Worm (Caenorhabditis elegans) whole organism, young adult: Measurements from ENCODE around the gene ZK792.12.

ENCODE experiments used
- attf-6 ChIP-seq: fragments of 200-800 bp; sonication (Bioruptor generic); IDR thresholded peaks from 2 replicates; pipeline ENCODE4 v1.3.6; 2022; ENCODE audit warnings: missing genetic modification reagents, missing genetic modification characterization, missing compliant biosample characterization
- ceh-58 ChIP-seq: fragments of 200-800 bp; sonication (Bioruptor generic); IDR thresholded peaks from 2 replicates; pipeline ENCODE4 v1.3.6; 2022; ENCODE audit warnings: missing genetic modification characterization, missing compliant biosample characterization
- chd-7 ChIP-seq: sonication (generic microtip); optimal IDR thresholded peaks from 2 replicates; lab custom pipeline; 2016; ENCODE audit warnings: mild to moderate bottlenecking, missing genetic modification characterization, moderate library complexity, missing compliant biosample characterization
- egrh-3 ChIP-seq: fragments of 200-800 bp; sonication (Bioruptor generic); IDR thresholded peaks from 2 replicates; pipeline ENCODE4 v1.3.6; 2022; ENCODE audit warnings: missing genetic modification reagents, missing genetic modification characterization, missing compliant biosample characterization
- lin-35 ChIP-seq, 3 experiments: fragments of 150-350 bp in 2 of 3; sonication (generic microtip) in 1 of 3; optimal IDR thresholded peaks; 2 replicates each; lab custom pipeline; 2014 to 2018; ENCODE audit warnings: missing biosample characterization in 3 of 3, missing genetic modification characterization in 3 of 3, missing genetic modification reagents in 3 of 3
- snpc-4 ChIP-seq, 5 experiments: fragments of 150-350 bp in 1 of 5; sonication (generic microtip) in 4 of 5; optimal IDR thresholded peaks; 2 replicates each; lab custom pipeline; 2014 to 2018; ENCODE audit warnings: missing genetic modification characterization in 5 of 5, missing biosample characterization in 3 of 5, antibody characterized with exemption in 2 of 5, mild to moderate bottlenecking in 2 of 5, missing compliant biosample characterization in 2 of 5, missing genotype in 2 of 5, moderate library complexity in 2 of 5, missing genetic modification reagents in 1 of 5
- unc-130 ChIP-seq: sonication (generic microtip); optimal IDR thresholded peaks from 2 replicates; lab custom pipeline; 2016; ENCODE audit warnings: missing genetic modification reagents, missing genetic modification characterization, missing compliant biosample characterization
- zfh-2 ChIP-seq: fragments of 200-800 bp; sonication (Bioruptor generic); conservative IDR thresholded peaks from 2 replicates; pipeline ENCODE4 v1.3.6; 2022; ENCODE audit warnings: missing genetic modification reagents, missing genetic modification characterization, missing compliant biosample characterization
- ztf-3 ChIP-seq: fragments of 200-800 bp; sonication (Bioruptor generic); optimal IDR thresholded peaks from 2 replicates; lab custom pipeline; 2018; ENCODE audit warnings: mild to moderate bottlenecking, missing genetic modification characterization, missing compliant biosample characterization

- TF ChIP-seq ztf-3 (GFP tag; lab: Kevin White, UChicago) (no peak), unc-130 (GFP tag; lab: Kevin White, UChicago) (no peak), snpc-4 (GFP tag; optimal IDR thresholded peaks at IDR 0.05; lab: Kevin White, UChicago) (no peak), snpc-4 (tag; optimal IDR thresholded peaks at IDR 0.05; lab: Kevin White, UChicago) (no peak), chd-7 (tag; lab: Kevin White, UChicago) (no peak), lin-35 (GFP tag; optimal IDR thresholded peaks at IDR 0.05; lab: Kevin White, UChicago) (no peak), ceh-58 (GFP tag; lab: Robert Waterston, UW) (no peak), zfh-2 (GFP tag; lab: Robert Waterston, UW) (no peak), egrh-3 (GFP tag; lab: Robert Waterston, UW) (no peak), attf-6 (GFP tag; lab: Robert Waterston, UW) (no peak)
These were observed 28.6 kb upstream of the ZK792.12 start, which contains the start of gene ZK809.9 for ce11 chrIV:11665010-11665409.
